Worm (Caenorhabditis elegans): ENCODE results near the gene ccdc-149.
A peak's percentile ranks its signal among the peaks of the same experiment; 100 is the strongest.

Gene ccdc-149

ce11 chrX:11498871-11499270, 12.4 kb downstream of the ccdc-149 start (continued):
- TF ChIP-seq nhr-76 (tag; optimal IDR thresholded peaks at IDR 0.05) (no peak), dve-1 (tag; optimal IDR thresholded peaks at IDR 0.05; ENCODE audit: insufficient read depth) (peak; percentile 45), ZK337.2 (GFP tag; IDR thresholded peaks at IDR 0.05) (no peak), vab-7 (GFP tag; IDR thresholded peaks at IDR 0.05) (no peak), nhr-6 (tag; optimal IDR thresholded peaks at IDR 0.05) (no peak), daf-16 (GFP tag; optimal IDR thresholded peaks at IDR 0.05) (no peak), daf-16 (tag; optimal IDR thresholded peaks at IDR 0.05) (peak; percentile 35), aha-1 (tag) (no peak), pqm-1 (tag; optimal IDR thresholded peaks at IDR 0.05) (peak; percentile 77), tra-1 (GFP tag; IDR thresholded peaks at IDR 0.05) (no peak), nhr-25 (tag; optimal IDR thresholded peaks at IDR 0.05; ENCODE audit: borderline replicate concordance, insufficient read depth) (no peak), sdz-12 (GFP tag; optimal IDR thresholded peaks at IDR 0.05) (no peak), daf-12 (tag; optimal IDR thresholded peaks at IDR 0.05) (no peak), spr-3 (GFP tag; optimal IDR thresholded peaks at IDR 0.05) (no peak)

DNA sequence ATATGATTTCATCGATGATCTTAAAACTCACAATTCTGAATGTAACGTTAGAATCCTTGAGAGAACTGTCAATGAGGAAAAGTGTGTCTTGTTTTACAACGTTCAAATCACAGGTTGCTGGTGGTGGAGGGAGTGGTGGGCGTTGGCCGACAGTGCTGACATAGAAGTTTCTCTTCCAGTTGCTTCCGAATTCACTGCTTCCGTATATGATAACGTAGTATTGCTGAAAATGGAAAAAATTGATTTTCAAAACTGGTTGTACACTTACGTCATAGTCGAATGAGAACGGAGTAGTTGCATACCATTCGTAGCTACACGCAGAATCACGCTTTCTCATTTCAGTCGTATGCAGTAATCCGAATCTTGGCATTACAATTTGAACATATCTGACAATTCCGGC, 19.4 kb downstream of the ccdc-149 start:
- TF ChIP-seq unc-62 (GFP tag; optimal IDR thresholded peaks at IDR 0.05 in 1 of 2) (peak in 1 of 2 experiments; percentile 93), unc-62 (tag; optimal IDR thresholded peaks at IDR 0.05) (no peak), nhr-76 (tag; optimal IDR thresholded peaks at IDR 0.05) (no peak)

- TF ChIP-seq lin-15B (tag; optimal IDR thresholded peaks at IDR 0.05) = no peak
- no peak for TF ChIP-seq nhr-41 (GFP tag; IDR thresholded peaks at IDR 0.05)
- no peak for TF ChIP-seq R02D3.7 (tag; optimal IDR thresholded peaks at IDR 0.05)
- no peak for TF ChIP-seq lsy-2 (tag; optimal IDR thresholded peaks at IDR 0.05)
- TF ChIP-seq ceh-62 (tag; optimal IDR thresholded peaks at IDR 0.05) = no peak
- TF ChIP-seq lin-29 (GFP tag; IDR thresholded peaks at IDR 0.05) = no peak
- TF ChIP-seq nhr-76 (tag; optimal IDR thresholded peaks at IDR 0.05) = no peak
- no peak for TF ChIP-seq Y105C5A.15 (GFP tag; IDR thresholded peaks at IDR 0.05)
- no peak for TF ChIP-seq nhr-6 (tag; optimal IDR thresholded peaks at IDR 0.05)
- TF ChIP-seq lin-38 (GFP tag; IDR thresholded peaks at IDR 0.05) = no peak
- TF ChIP-seq hmg-1.1 (GFP tag; IDR thresholded peaks at IDR 0.05) = no peak
- TF ChIP-seq aly-2 (tag; optimal IDR thresholded peaks at IDR 0.05) = no peak
- TF ChIP-seq unc-130 (GFP tag; optimal IDR thresholded peaks at IDR 0.05) = no peak
- no peak for TF ChIP-seq T26A8.4 (GFP tag; IDR thresholded peaks at IDR 0.05)
- no peak for TF ChIP-seq duxl-1 (tag; optimal IDR thresholded peaks at IDR 0.05; ENCODE audit: poor library complexity)
- TF ChIP-seq pha-4 (GFP tag; IDR thresholded peaks at IDR 0.05) = no peak
- no peak for TF ChIP-seq pha-4 (tag; optimal IDR thresholded peaks at IDR 0.05)
- TF ChIP-seq nhr-10 (tag; optimal IDR thresholded peaks at IDR 0.05) = no peak
- no peak for TF ChIP-seq lin-39 (tag; optimal IDR thresholded peaks at IDR 0.05)
Observed at ce11 chrX:11489830-11490229, 21.4 kb downstream of the ccdc-149 start, which contains the start of gene spp-21. Gene spp-21 (plus strand): TSS chrX:11490130.

DNA sequence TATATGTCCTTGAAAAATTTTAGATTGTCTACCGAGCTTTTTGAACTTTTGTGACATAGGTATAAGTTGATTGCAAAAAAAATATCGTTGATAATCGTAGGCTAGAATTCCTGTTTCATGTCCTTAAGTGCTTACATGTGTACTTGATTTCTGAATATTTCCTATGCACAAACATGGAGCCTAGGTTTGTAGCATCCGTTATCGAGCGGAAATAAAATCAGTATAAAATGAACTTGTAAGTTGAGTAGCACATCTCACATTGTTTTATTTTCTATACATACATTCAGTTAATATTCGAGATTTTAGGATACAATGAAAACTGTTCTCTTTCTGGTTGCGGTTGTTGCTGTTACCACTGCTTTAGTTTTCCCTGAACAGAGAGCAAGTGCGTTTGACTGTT, 23.8 kb downstream of the ccdc-149 start, which contains the start of gene spp-9:
TSS of gene spp-9 (plus strand) at position 301 of the 400 bp plus-strand sequence.
- no peak for TF ChIP-seq F49E8.2 (tag; optimal IDR thresholded peaks at IDR 0.05; ENCODE audit: borderline replicate concordance)
- no peak for TF ChIP-seq zfp-2 (tag; optimal IDR thresholded peaks at IDR 0.05)
- no peak for TF ChIP-seq pha-4 (GFP tag; IDR thresholded peaks at IDR 0.05)
- TF ChIP-seq pha-4 (tag; optimal IDR thresholded peaks at IDR 0.05) = no peak
- TF ChIP-seq lin-39 (tag; optimal IDR thresholded peaks at IDR 0.05) = no peak
- no peak for TF ChIP-seq hlh-30 (tag; optimal IDR thresholded peaks at IDR 0.05; ENCODE audit: insufficient read depth)
- TF ChIP-seq dmd-6 (GFP tag; IDR thresholded peaks at IDR 0.05) = no peak
- TF ChIP-seq mxl-3 (GFP tag; optimal IDR thresholded peaks at IDR 0.05) = no peak
- TF ChIP-seq lim-7 (GFP tag; IDR thresholded peaks at IDR 0.05) = no peak

All from whole organism, L4 larva.